Worm (Caenorhabditis elegans): Measurements from ENCODE around the gene inx-10.

inx-10 gene

ce11 chrV:9224981-9225380 lies 17.7 kb upstream of the inx-10 start:
- TF ChIP-seq aptf-2 (GFP tag; conservative IDR thresholded peaks at IDR 0.05): no peak
- no peak for TF ChIP-seq rpc-1 (optimal IDR thresholded peaks at IDR 0.05)
- TF ChIP-seq rpc-1 (tag; optimal IDR thresholded peaks at IDR 0.05): no peak
- TF ChIP-seq zim-3 (tag; optimal IDR thresholded peaks at IDR 0.05): no peak
- no peak for TF ChIP-seq attf-6 (GFP tag; IDR thresholded peaks at IDR 0.05)
- TF ChIP-seq ztf-22 (GFP tag; optimal IDR thresholded peaks at IDR 0.05): no peak
- no peak for TF ChIP-seq nhr-179 (tag; optimal IDR thresholded peaks at IDR 0.05)
- TF ChIP-seq repo-1 (tag; optimal IDR thresholded peaks at IDR 0.05): no peak
- no peak for TF ChIP-seq let-607 (tag; optimal IDR thresholded peaks at IDR 0.05)
- TF ChIP-seq dpl-1 (GFP tag; optimal IDR thresholded peaks at IDR 0.05): no peak
- no peak for TF ChIP-seq xnd-1 (tag; optimal IDR thresholded peaks at IDR 0.05)
- TF ChIP-seq mcd-1 (GFP tag; IDR thresholded peaks at IDR 0.05): no peak
- TF ChIP-seq ekl-4 (GFP tag; IDR thresholded peaks at IDR 0.05): no peak
- no peak for TF ChIP-seq ceh-58 (GFP tag; IDR thresholded peaks at IDR 0.05)
- no peak for TF ChIP-seq somi-1 (GFP tag; optimal IDR thresholded peaks at IDR 0.05)

ce11 chrV:9224377-9224776 lies 17.1 kb upstream of the inx-10 start:
- TF ChIP-seq Y56A3A.18 (GFP tag; IDR thresholded peaks at IDR 0.05): no peak
- no peak for TF ChIP-seq nhr-27 (tag; optimal IDR thresholded peaks at IDR 0.05)
- TF ChIP-seq him-1 (tag; optimal IDR thresholded peaks at IDR 0.05): no peak

ce11 chrV:9222819-9223218 lies 15.5 kb upstream of the inx-10 start:
- no peak for TF ChIP-seq aptf-3 (GFP tag; IDR thresholded peaks at IDR 0.05)
- TF ChIP-seq zfh-2 (GFP tag; conservative IDR thresholded peaks at IDR 0.05): peak; percentile 78
- no peak for TF ChIP-seq him-1 (tag; optimal IDR thresholded peaks at IDR 0.05)
- TF ChIP-seq B0019.2 (GFP tag; conservative IDR thresholded peaks at IDR 0.05): no peak
- no peak for TF ChIP-seq pha-4 (tag; optimal IDR thresholded peaks at IDR 0.05)
- TF ChIP-seq snpc-1.3 (tag; optimal IDR thresholded peaks at IDR 0.05; ENCODE audit: insufficient read depth): no peak
- no peak for TF ChIP-seq snpc-1.1 (tag; optimal IDR thresholded peaks at IDR 0.05; ENCODE audit: insufficient read depth)
- no peak for TF ChIP-seq hlh-12 (tag; optimal IDR thresholded peaks at IDR 0.05)

- TF ChIP-seq ceh-58 (GFP tag; IDR thresholded peaks at IDR 0.05): no peak
- TF ChIP-seq D2030.7 (GFP tag; IDR thresholded peaks at IDR 0.05): no peak
- no peak for TF ChIP-seq unc-62 (GFP tag; optimal IDR thresholded peaks at IDR 0.05)
- no peak for TF ChIP-seq nhr-80 (tag; optimal IDR thresholded peaks at IDR 0.05)
- no peak for TF ChIP-seq nhr-120 (GFP tag; IDR thresholded peaks at IDR 0.05)
- TF ChIP-seq Y53F4B.3 (GFP tag; IDR thresholded peaks at IDR 0.05): no peak
- no peak for TF ChIP-seq rcor-1 (GFP tag; IDR thresholded peaks at IDR 0.05)
- no peak for TF ChIP-seq Y67H2A.10 (GFP tag; conservative IDR thresholded peaks at IDR 0.05)
- no peak for TF ChIP-seq attf-6 (GFP tag; IDR thresholded peaks at IDR 0.05)
- TF ChIP-seq ceh-40 (GFP tag; IDR thresholded peaks at IDR 0.05): no peak
- no peak for TF ChIP-seq T26A5.8 (tag; optimal IDR thresholded peaks at IDR 0.05)
- TF ChIP-seq C06A6.2 (GFP tag; conservative IDR thresholded peaks at IDR 0.05): no peak
- no peak for TF ChIP-seq ceh-91 (GFP tag; IDR thresholded peaks at IDR 0.05)
- TF ChIP-seq ztf-6 (GFP tag; IDR thresholded peaks at IDR 0.05): no peak
- no peak for TF ChIP-seq madf-10 (tag; optimal IDR thresholded peaks at IDR 0.05)
These were observed 14.3 kb upstream of the inx-10 start, which contains the start of gene grd-6 for ce11 chrV:9221566-9221965. Gene grd-6 (plus strand): TSS chrV:9221866.

All from whole organism, young adult.